Worm (Caenorhabditis elegans) whole organism, midembryonic: ENCODE results near the gene C05E11.2.

Source experiments
- flt-1 ChIP-seq: fragments of 200-800 bp; sonication (Bioruptor generic); IDR thresholded peaks from 2 replicates; pipeline ENCODE4 v1.3.6; 2022; ENCODE audit warnings: missing genetic modification characterization, missing compliant biosample characterization
- ztf-29 ChIP-seq: fragments of 200-800 bp; sonication (Bioruptor generic); IDR thresholded peaks from 2 replicates; pipeline ENCODE4 v1.3.6; 2022; ENCODE audit warnings: missing genetic modification reagents, missing genetic modification characterization, missing compliant biosample characterization

DNA sequence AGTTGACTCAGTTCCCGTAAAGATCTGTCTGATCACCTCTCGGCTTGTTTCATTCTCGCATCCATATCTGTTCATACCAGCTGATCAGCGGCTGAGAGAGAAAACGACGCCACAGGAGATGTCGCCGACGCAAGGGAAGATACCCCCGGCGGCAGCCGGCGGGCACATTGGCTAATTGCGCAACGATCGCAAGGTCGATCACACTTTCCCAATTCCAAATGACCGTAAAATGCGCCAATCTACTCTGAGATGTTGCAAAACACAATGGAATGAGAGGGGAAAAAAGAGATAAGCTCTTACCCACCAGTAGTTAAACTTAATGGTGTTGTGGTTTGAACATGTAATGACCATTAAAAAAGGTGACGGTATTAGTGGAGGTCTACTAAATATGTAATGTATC, 35.7 kb upstream of the C05E11.2 start:
- no peak for TF ChIP-seq ztf-29 (GFP tag; lab: Robert Waterston, UW)
- no peak for TF ChIP-seq flt-1 (GFP tag; lab: Robert Waterston, UW)
